Worm (Caenorhabditis elegans) whole organism, L1 larva: ENCODE data around the gene cdk-11.1.

Source experiments
- efl-1 ChIP-seq, 4 experiments: fragments of 150-350 bp; optimal IDR thresholded peaks in 3 of 4; peaks in 1 of 4; 1 replicate in 1 of 4; 2 replicates in 3 of 4; lab custom pipeline; 2014; ENCODE audit warnings: missing biosample characterization in 2 of 4, missing genetic modification characterization in 2 of 4, missing genetic modification reagents in 2 of 4
- fos-1 ChIP-seq: fragments of 150-350 bp; optimal IDR thresholded peaks from 2 replicates; lab custom pipeline; 2014; ENCODE audit warnings: missing biosample characterization, missing genetic modification characterization
- mdl-1 ChIP-seq, 2 experiments: fragments of 150-350 bp; optimal IDR thresholded peaks; 2 replicates each; lab custom pipeline; 2014 to 2017; ENCODE audit warnings: missing biosample characterization in 2 of 2, missing genetic modification characterization in 2 of 2, inconsistent platforms in 1 of 2
- unc-62 ChIP-seq: fragments of 150-350 bp; optimal IDR thresholded peaks from 2 replicates; lab custom pipeline; 2014; ENCODE audit warnings: missing biosample characterization, missing genetic modification reagents, missing genetic modification characterization

- TF ChIP-seq unc-62 (no peak), mdl-1 (tag; optimal IDR thresholded peaks at IDR 0.05; lab: Kevin White, UChicago) (no peak), efl-1 (optimal IDR thresholded peaks at IDR 0.05; lab: Kevin White, UChicago) (no peak), efl-1 (GFP tag; optimal IDR thresholded peaks at IDR 0.05 in 1 of 2; lab: Kevin White, UChicago) (no peak), fos-1 (no peak)
Measured at ce11 chrII:7675752-7676151, 23.3 kb upstream of the cdk-11.1 start.
